Worm (Caenorhabditis elegans): ENCODE measurements around the gene C06E4.3.
"Not testable (repeated sequence)": the region's sequence is repeated elsewhere in the genome, so short reads cannot be mapped to it uniquely, and the experiment has no call there.

The C06E4.3 gene

DNA sequence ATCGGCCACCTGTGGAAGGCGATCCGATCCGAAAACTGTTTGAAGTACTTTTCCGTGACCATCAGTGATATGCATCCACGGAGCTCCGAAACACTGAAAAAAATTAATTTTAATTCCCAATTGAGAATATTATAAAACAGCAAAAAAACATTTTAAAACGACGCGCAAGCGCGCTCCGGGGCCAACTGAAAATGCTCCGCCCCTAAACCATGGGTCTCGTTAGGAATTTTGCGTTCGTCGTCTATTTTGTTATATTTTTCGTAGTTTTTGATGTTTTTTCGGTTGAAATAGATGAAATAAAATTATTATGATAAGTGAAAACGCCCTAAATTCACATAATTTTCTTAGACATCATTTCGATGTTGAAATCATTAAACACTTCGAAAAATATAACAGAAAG lies 20.1 kb upstream of the C06E4.3 start:
- TF ChIP-seq lin-13 (tag; optimal IDR thresholded peaks at IDR 0.05) = no peak
- peak; percentile 36 for TF ChIP-seq ceh-83 (GFP tag; optimal IDR thresholded peaks at IDR 0.05)

DNA sequence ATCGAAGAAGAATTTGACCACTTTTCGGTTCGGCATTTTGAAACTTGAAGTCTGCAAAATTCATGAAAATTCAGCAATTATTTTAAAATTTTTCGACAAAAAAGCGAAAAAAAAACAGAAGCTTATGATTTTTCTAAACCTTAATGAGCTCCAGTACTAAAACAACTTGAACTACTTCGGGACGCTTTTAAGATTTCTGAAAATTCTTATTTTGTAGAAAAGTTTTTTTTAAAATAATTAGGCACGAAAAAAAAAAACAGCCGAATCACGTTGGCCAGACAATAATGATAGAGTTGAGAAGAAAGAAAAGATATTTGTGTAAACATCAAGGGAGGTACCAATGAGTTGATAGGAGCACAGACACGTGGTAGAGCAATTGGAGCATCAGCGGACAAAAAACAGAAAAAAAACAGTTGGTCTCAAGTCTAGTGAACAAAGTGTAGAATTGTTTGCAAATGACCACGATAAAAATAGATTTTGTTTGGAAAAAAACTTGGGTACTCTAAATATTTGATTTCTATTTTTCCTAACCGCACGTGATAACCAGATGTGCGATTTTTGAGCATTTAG lies 18.4 kb upstream of the C06E4.3 start, which contains the start of gene gstk-2:
TSS of gene gstk-2 (minus strand) at position 51 of the 570 bp plus-strand sequence.
- TF ChIP-seq blmp-1 (tag; optimal IDR thresholded peaks at IDR 0.05) = no peak
- peak; percentile 35 for TF ChIP-seq hlh-1 (tag; optimal IDR thresholded peaks at IDR 0.05)

- TF ChIP-seq nhr-76 (tag; optimal IDR thresholded peaks at IDR 0.05) = no peak
- no peak for TF ChIP-seq zip-8 (tag; optimal IDR thresholded peaks at IDR 0.05)
- TF ChIP-seq lin-32 (GFP tag; optimal IDR thresholded peaks at IDR 0.05) = no peak
- TF ChIP-seq hlh-1 (tag; optimal IDR thresholded peaks at IDR 0.05) = no peak
- no peak for TF ChIP-seq pha-4 (tag; optimal IDR thresholded peaks at IDR 0.05)
- TF ChIP-seq sptf-1 (tag; optimal IDR thresholded peaks at IDR 0.05) = no peak
These were observed 16.8 kb upstream of the C06E4.3 start, which contains the start of gene afmd-1 for ce11 chrIV:7243913-7244312. Gene afmd-1 (plus strand): TSS chrIV:7244228.

DNA sequence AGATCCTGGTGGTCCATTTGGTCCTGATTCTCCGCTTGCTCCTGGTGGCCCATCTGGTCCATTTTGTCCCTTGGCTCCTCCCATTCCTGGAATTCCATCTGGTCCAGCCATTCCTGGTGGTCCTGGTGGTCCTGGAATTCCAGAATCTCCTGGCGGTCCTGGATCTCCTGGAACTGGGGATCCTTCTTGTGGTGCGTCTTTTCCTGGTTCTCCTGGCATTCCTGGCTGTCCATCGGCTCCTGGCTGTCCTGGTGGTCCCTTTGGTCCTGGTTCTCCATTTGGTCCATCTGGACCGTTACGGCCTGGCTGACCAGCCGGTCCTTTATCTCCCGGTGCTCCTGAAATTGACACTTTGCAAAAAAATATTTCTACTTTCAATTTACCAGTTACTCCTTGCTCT lies 15.1 kb upstream of the C06E4.3 start:
- TF ChIP-seq mls-2 (tag; optimal IDR thresholded peaks at IDR 0.05) (no peak), hlh-1 (tag; optimal IDR thresholded peaks at IDR 0.05) (no peak), ham-2 (GFP tag; optimal IDR thresholded peaks at IDR 0.05) (no peak), ces-1 (GFP tag; optimal IDR thresholded peaks at IDR 0.05) (no peak), unc-120 (tag; optimal IDR thresholded peaks at IDR 0.05; ENCODE audit: poor library complexity, severe bottlenecking) (no peak), lin-32 (GFP tag; optimal IDR thresholded peaks at IDR 0.05) (no peak), cnd-1 (tag; optimal IDR thresholded peaks at IDR 0.05) (no peak), nhr-237 (tag; optimal IDR thresholded peaks at IDR 0.05) (no peak), mab-5 (tag; optimal IDR thresholded peaks at IDR 0.05) (no peak), snpc-4 (tag; optimal IDR thresholded peaks at IDR 0.05) (no peak), zip-8 (tag; optimal IDR thresholded peaks at IDR 0.05) (no peak), ceh-39 (tag; optimal IDR thresholded peaks at IDR 0.05) (no peak), nhr-2 (tag; optimal IDR thresholded peaks at IDR 0.05) (no peak)

DNA sequence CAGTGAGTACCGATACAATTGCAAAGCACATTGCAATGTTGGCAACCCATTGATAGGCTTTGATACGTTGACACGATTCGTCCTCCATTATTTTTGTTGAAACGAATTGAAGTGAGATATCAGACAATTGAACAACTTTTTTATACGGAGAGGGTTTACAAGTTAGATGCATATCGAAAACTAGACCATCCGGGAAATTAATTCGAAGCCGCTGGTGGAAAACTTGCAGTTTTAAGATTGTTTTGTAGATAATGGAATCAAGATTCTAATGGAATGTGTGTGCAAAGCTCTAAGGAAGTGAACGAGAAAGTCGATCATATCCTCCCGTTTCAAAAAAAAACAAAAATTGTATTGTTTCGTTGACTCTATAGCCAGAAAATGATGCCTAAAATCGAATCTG lies 14.1 kb upstream of the C06E4.3 start, which contains the start of gene col-114:
TSS of gene col-114 (minus strand) at position 101 of the 400 bp plus-strand sequence.
- TF ChIP-seq sem-2 (GFP tag; optimal IDR thresholded peaks at IDR 0.05) (no peak), snpc-4 (tag; optimal IDR thresholded peaks at IDR 0.05) (no peak), drap-1 (GFP tag; optimal IDR thresholded peaks at IDR 0.05) (no peak), lin-13 (tag; optimal IDR thresholded peaks at IDR 0.05) (no peak), nhr-28 (tag; optimal IDR thresholded peaks at IDR 0.05) (no peak), blmp-1 (tag; optimal IDR thresholded peaks at IDR 0.05) (no peak), mep-1 (tag; optimal IDR thresholded peaks at IDR 0.05) (no peak), elt-3 (tag; optimal IDR thresholded peaks at IDR 0.05) (no peak), unc-120 (tag; optimal IDR thresholded peaks at IDR 0.05; ENCODE audit: poor library complexity, severe bottlenecking) (no peak), ceh-43 (GFP tag; optimal IDR thresholded peaks at IDR 0.05) (no peak), nhr-76 (tag; optimal IDR thresholded peaks at IDR 0.05) (no peak), tbx-8 (GFP tag; optimal IDR thresholded peaks at IDR 0.05) (no peak), flh-1 (GFP tag; optimal IDR thresholded peaks at IDR 0.05) (no peak), zip-8 (tag; optimal IDR thresholded peaks at IDR 0.05) (no peak), lin-32 (GFP tag; optimal IDR thresholded peaks at IDR 0.05) (no peak), unc-62 (GFP tag; optimal IDR thresholded peaks at IDR 0.05) (no peak), bed-3 (GFP tag; optimal IDR thresholded peaks at IDR 0.05) (no peak), elt-1 (tag; optimal IDR thresholded peaks at IDR 0.05; ENCODE audit: borderline replicate concordance, insufficient read depth) (no peak), ceh-83 (GFP tag; optimal IDR thresholded peaks at IDR 0.05) (no peak), lsy-2 (tag; optimal IDR thresholded peaks at IDR 0.05) (no peak)

- not testable (repeated sequence) for TF ChIP-seq ceh-43 (GFP tag; optimal IDR thresholded peaks at IDR 0.05); nhr-76 (tag; optimal IDR thresholded peaks at IDR 0.05); elt-1 (tag; optimal IDR thresholded peaks at IDR 0.05; ENCODE audit: borderline replicate concordance, insufficient read depth)
These were observed 13.4 kb upstream of the C06E4.3 start, which contains the start of gene D2024.1 for ce11 chrIV:7247243-7247642. Gene D2024.1 (plus strand): TSS chrIV:7247543.

All from whole organism, mixed stage, embryonic.